Worm (Caenorhabditis elegans) whole organism, early embryonic: ENCODE measurements around the gene mys-1.

Experiments
- F13C5.2 ChIP-seq: sonication (generic microtip); optimal IDR thresholded peaks from 2 replicates; lab custom pipeline; 2017; ENCODE audit warnings: mild to moderate bottlenecking, missing genetic modification characterization, inconsistent platforms, missing compliant biosample characterization
- ama-1 ChIP-seq: fragments of 150-350 bp; optimal IDR thresholded peaks from 2 replicates; lab custom pipeline; 2014
- hmg-4 ChIP-seq: fragments of 200-800 bp; sonication (Bioruptor generic); optimal IDR thresholded peaks from 2 replicates; lab custom pipeline; 2018; ENCODE audit warnings: mild to moderate bottlenecking, missing genetic modification characterization, missing compliant biosample characterization
- sea-1 ChIP-seq: fragments of 200-800 bp; sonication (Bioruptor generic); conservative IDR thresholded peaks from 2 replicates; pipeline ENCODE4 v1.3.6; 2022; ENCODE audit warnings: missing genetic modification characterization, missing compliant biosample characterization

DNA sequence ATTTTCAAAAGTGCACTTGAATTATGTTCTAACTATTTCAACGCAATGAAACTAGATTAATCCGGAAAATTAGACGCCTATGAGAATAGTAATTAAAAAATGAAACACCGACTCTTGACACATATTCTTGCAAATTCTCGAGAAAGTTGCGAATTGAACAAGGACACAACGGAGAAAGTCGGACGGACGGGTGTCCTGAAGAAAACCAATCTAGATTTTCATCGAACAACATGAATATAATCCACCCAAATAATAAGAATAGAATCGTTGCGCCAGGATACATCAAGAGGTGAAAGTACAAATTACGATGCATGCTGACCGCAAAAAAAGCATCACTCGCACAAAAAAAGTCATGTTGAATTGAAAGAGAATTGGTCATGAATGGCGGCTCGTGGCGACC is 15.6 kb downstream of the mys-1 start:
- TF ChIP-seq ama-1 (lab: Kevin White, UChicago): no peak
- no peak for TF ChIP-seq F13C5.2 (tag; lab: Kevin White, UChicago)
- TF ChIP-seq sea-1 (GFP tag; lab: Robert Waterston, UW): no peak
- no peak for TF ChIP-seq hmg-4 (GFP tag; lab: Kevin White, UChicago)
